Fruit fly (Drosophila melanogaster) whole organism, adult: ENCODE measurements around the gene Cyp312a1.

Experiments used
- CG12768 ChIP-seq: fragments of 200-800 bp; sonication (Bioruptor generic); optimal IDR thresholded peaks from 2 replicates; lab custom pipeline; 2017; ENCODE audit warnings: missing biosample characterization, missing genetic modification characterization, mild to moderate bottlenecking, moderate library complexity, missing genetic modification reagents
- CG1620 ChIP-seq: fragments of 200-800 bp; sonication (Bioruptor generic); optimal IDR thresholded peaks from 2 replicates; lab custom pipeline; 2016; ENCODE audit warnings: missing biosample characterization, missing genetic modification characterization
- kay ChIP-seq: fragments of 200-800 bp; sonication (Bioruptor generic); peaks from one replicate; lab custom pipeline; 2016; ENCODE audit warnings: missing biosample characterization, missing genetic modification characterization, borderline replicate concordance
- ovo ChIP-seq: fragments of 200-800 bp; sonication (Bioruptor generic); optimal IDR thresholded peaks from 2 replicates; lab custom pipeline; 2016; ENCODE audit warnings: missing biosample characterization, missing genetic modification characterization
- tj ChIP-seq: fragments of 200-800 bp; sonication (Bioruptor generic); optimal IDR thresholded peaks from 3 replicates; lab custom pipeline; 2017; ENCODE audit warnings: missing biosample characterization, mild to moderate bottlenecking, missing genetic modification characterization, moderate library complexity

DNA sequence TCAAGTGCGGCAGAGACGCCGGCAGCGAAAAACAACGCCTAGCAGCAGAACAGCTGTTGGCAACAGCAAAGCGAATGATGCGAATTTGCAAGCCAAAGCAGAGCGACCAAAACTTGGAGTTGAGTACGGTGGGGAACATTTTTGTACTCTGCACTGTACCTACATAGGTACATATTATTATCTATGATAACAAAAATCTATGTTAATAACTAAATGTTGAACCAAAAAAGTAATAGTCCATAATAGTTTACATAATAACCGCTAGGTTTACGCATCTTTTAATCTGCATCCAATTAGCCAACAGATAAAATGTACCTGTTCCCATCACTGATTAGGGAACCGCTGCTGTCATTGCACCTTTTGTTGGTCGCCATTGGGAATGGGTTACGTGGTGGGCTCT lies 49.4 kb upstream of the Cyp312a1 start:
- TF ChIP-seq ovo (GFP tag; lab: Kevin White, UChicago), result no peak
- no peak for TF ChIP-seq tj (GFP tag; lab: Kevin White, UChicago)
- TF ChIP-seq CG12768, result no peak
- no peak for TF ChIP-seq CG1620
- TF ChIP-seq kay (GFP tag; lab: Kevin White, UChicago), result no peak
